In genomic region chr2L:16448451-16449206, dm6 we compare ENCODE assay signal across 1 fruit fly cellular context.
A peak's percentile ranks its signal among the peaks of the same experiment; 100 is the strongest.
TF ChIP-seq lines count a peak whose summit lies in the region.

CG5888 (minus strand) TSS chr2L:16448469.

TF ChIP-seq in whole organism, embryonic, 481 proteins besides CTCF, POLR2A, EP300 and RAD21 (continued from another document and continues in another):
- peak; percentile 32; the same call in 1 of the 2 replicates for TF ChIP-seq inv (GFP tag; IDR thresholded peaks at IDR 0.05; lab: Robert Waterston, UW; ENCODE audit: partially characterized antibody)
- TF ChIP-seq CG10543 (GFP tag; optimal IDR thresholded peaks at IDR 0.05; lab: Kevin White, UChicago), result peak; percentile 50
- TF ChIP-seq CG10959 (GFP tag; IDR thresholded peaks at IDR 0.05; lab: Robert Waterston, UW), result no peak
- no peak for TF ChIP-seq Ssrp (tag; optimal IDR thresholded peaks at IDR 0.05; lab: Kevin White, UChicago)
- TF ChIP-seq Bgb (GFP tag; IDR thresholded peaks at IDR 0.05; lab: Robert Waterston, UW; ENCODE audit: partially characterized antibody), result no peak
- peak; percentile 0 for TF ChIP-seq bcd (GFP tag; optimal IDR thresholded peaks at IDR 0.05; lab: Kevin White, UChicago)
- TF ChIP-seq trem (tag; optimal IDR thresholded peaks at IDR 0.05; lab: Kevin White, UChicago), result peak; percentile 14
- TF ChIP-seq abd-A (tag; optimal IDR thresholded peaks at IDR 0.05; lab: Kevin White, UChicago), result no peak
- TF ChIP-seq ewg (GFP tag; optimal IDR thresholded peaks at IDR 0.05; lab: Kevin White, UChicago), result peak; percentile 47
- no peak for TF ChIP-seq CG3163 (GFP tag; optimal IDR thresholded peaks at IDR 0.05; lab: Kevin White, UChicago)
- TF ChIP-seq ind (GFP tag; optimal IDR thresholded peaks at IDR 0.05; lab: Kevin White, UChicago), result no peak
- no peak for TF ChIP-seq kni (GFP tag; optimal IDR thresholded peaks at IDR 0.05; lab: Kevin White, UChicago)
- peak; percentile 45 for TF ChIP-seq tio (GFP tag; optimal IDR thresholded peaks at IDR 0.05; lab: Kevin White, UChicago)
- TF ChIP-seq scrt (GFP tag; optimal IDR thresholded peaks at IDR 0.05; lab: Kevin White, UChicago), result no peak
- TF ChIP-seq NFAT (GFP tag; IDR thresholded peaks at IDR 0.05; lab: Robert Waterston, UW), result no peak
- TF ChIP-seq tup (GFP tag; optimal IDR thresholded peaks at IDR 0.05; lab: Kevin White, UChicago), result no peak
- TF ChIP-seq CG17568 (GFP tag; optimal IDR thresholded peaks at IDR 0.05; lab: Kevin White, UChicago), result no peak
- peak; percentile 79 for TF ChIP-seq vvl (GFP tag; IDR thresholded peaks at IDR 0.05; lab: Robert Waterston, UW)
- peak; percentile 75 for TF ChIP-seq CG9727 (GFP tag; optimal IDR thresholded peaks at IDR 0.05; lab: Kevin White, UChicago)
- TF ChIP-seq Drgx (GFP tag; IDR thresholded peaks at IDR 0.05; lab: Robert Waterston, UW), result peak; percentile 76
- no peak for TF ChIP-seq gfzf (GFP tag; optimal IDR thresholded peaks at IDR 0.05; lab: Kevin White, UChicago)
- TF ChIP-seq D (optimal IDR thresholded peaks at IDR 0.05; lab: Kevin White, UChicago), result no peak
- TF ChIP-seq D (GFP tag; optimal IDR thresholded peaks at IDR 0.05; lab: Kevin White, UChicago), result peak; percentile 76
- TF ChIP-seq NK7.1 (GFP tag; optimal IDR thresholded peaks at IDR 0.05; lab: Kevin White, UChicago), result no peak
- no peak for TF ChIP-seq CG18599 (GFP tag; optimal IDR thresholded peaks at IDR 0.05; lab: Kevin White, UChicago)
- TF ChIP-seq CG8281 (tag; optimal IDR thresholded peaks at IDR 0.05; lab: Kevin White, UChicago), result no peak
- TF ChIP-seq grau (tag; optimal IDR thresholded peaks at IDR 0.05; lab: Kevin White, UChicago), result peak; percentile 80
- TF ChIP-seq Lhr (GFP tag; optimal IDR thresholded peaks at IDR 0.05; lab: Kevin White, UChicago), result no peak
- TF ChIP-seq Stat92E (GFP tag; optimal IDR thresholded peaks at IDR 0.05; lab: Kevin White, UChicago), result no peak
- peak; percentile 36 for TF ChIP-seq CG13296 (GFP tag; optimal IDR thresholded peaks at IDR 0.05; lab: Kevin White, UChicago)
- TF ChIP-seq CG9437 (GFP tag; optimal IDR thresholded peaks at IDR 0.05; lab: Kevin White, UChicago), result peak; percentile 80
- TF ChIP-seq pan (optimal IDR thresholded peaks at IDR 0.05; lab: Kevin White, UChicago), result no peak
- peak in 1 of 2 experiments; percentile 59 for TF ChIP-seq pan (GFP tag; optimal IDR thresholded peaks at IDR 0.05 in 1 of 2, IDR thresholded peaks at IDR 0.05 in 1 of 2)
- TF ChIP-seq CG10431 (GFP tag; optimal IDR thresholded peaks at IDR 0.05; lab: Kevin White, UChicago), result peak; percentile 64
- TF ChIP-seq az2 (GFP tag; optimal IDR thresholded peaks at IDR 0.05; lab: Kevin White, UChicago), result peak; percentile 69
- peak; percentile 65; the same call in 2 of the 3 replicates for TF ChIP-seq CG6175 (GFP tag; IDR thresholded peaks at IDR 0.05; lab: Robert Waterston, UW)
- peak; percentile 44 for TF ChIP-seq Meics (GFP tag; optimal IDR thresholded peaks at IDR 0.05; lab: Kevin White, UChicago)
- peak; percentile 44 for TF ChIP-seq CG3281 (GFP tag; optimal IDR thresholded peaks at IDR 0.05; lab: Kevin White, UChicago)
- peak; percentile 59 to 77 for TF ChIP-seq bsh (GFP tag; optimal IDR thresholded peaks at IDR 0.05; lab: Kevin White, UChicago)
- TF ChIP-seq gcm2 (GFP tag; optimal IDR thresholded peaks at IDR 0.05; lab: Kevin White, UChicago), result no peak
- TF ChIP-seq slbo (GFP tag; IDR thresholded peaks at IDR 0.05; lab: Robert Waterston, UW), result peak; percentile 70
- no peak for TF ChIP-seq lov (optimal IDR thresholded peaks at IDR 0.05; lab: Kevin White, UChicago)
- peak; percentile 7; the same call in 1 of the 3 replicates for TF ChIP-seq lov (GFP tag; IDR thresholded peaks at IDR 0.05; lab: Robert Waterston, UW)
- peak; percentile 81 for TF ChIP-seq CG17361 (GFP tag; IDR thresholded peaks at IDR 0.05; lab: Robert Waterston, UW)
- TF ChIP-seq CG1792 (GFP tag; optimal IDR thresholded peaks at IDR 0.05; lab: Kevin White, UChicago), result no peak
- no peak for TF ChIP-seq HmgD (GFP tag; optimal IDR thresholded peaks at IDR 0.05; lab: Kevin White, UChicago)
- TF ChIP-seq Abd-B (GFP tag; optimal IDR thresholded peaks at IDR 0.05; lab: Kevin White, UChicago), result no peak
- no peak for TF ChIP-seq MESR4 (GFP tag; optimal IDR thresholded peaks at IDR 0.05; lab: Kevin White, UChicago)
- TF ChIP-seq org-1 (GFP tag; optimal IDR thresholded peaks at IDR 0.05; lab: Kevin White, UChicago), result peak; percentile 51
- no peak for TF ChIP-seq dimm (GFP tag; IDR thresholded peaks at IDR 0.05; lab: Robert Waterston, UW)
- no peak for TF ChIP-seq CG16779 (GFP tag; IDR thresholded peaks at IDR 0.05; lab: Robert Waterston, UW)
- peak; percentile 17 for TF ChIP-seq run (tag; optimal IDR thresholded peaks at IDR 0.05; lab: Kevin White, UChicago)
- TF ChIP-seq CG9215 (GFP tag; IDR thresholded peaks at IDR 0.05; lab: Robert Waterston, UW), result peak; percentile 35; the same call in 1 of the 2 replicates
- TF ChIP-seq psq (GFP tag; optimal IDR thresholded peaks at IDR 0.05; lab: Kevin White, UChicago), result peak; percentile 6
- peak; percentile 69 for TF ChIP-seq nmo (GFP tag; optimal IDR thresholded peaks at IDR 0.05; lab: Kevin White, UChicago)
- 0 out of 3 replicates have a peak, but pooled peaks have one; percentile 7 for TF ChIP-seq otp (GFP tag; IDR thresholded peaks at IDR 0.05; lab: Robert Waterston, UW)
- TF ChIP-seq Six4 (GFP tag; optimal IDR thresholded peaks at IDR 0.05; lab: Kevin White, UChicago), result peak; percentile 45
- no peak for TF ChIP-seq pros (GFP tag; optimal IDR thresholded peaks at IDR 0.05; lab: Kevin White, UChicago)
- TF ChIP-seq CG2199 (GFP tag; IDR thresholded peaks at IDR 0.05; lab: Robert Waterston, UW), result no peak
- peak; percentile 24 for TF ChIP-seq CG9817 (tag; optimal IDR thresholded peaks at IDR 0.05; lab: Kevin White, UChicago)
- TF ChIP-seq CG3995 (GFP tag; optimal IDR thresholded peaks at IDR 0.05; lab: Kevin White, UChicago), result no peak
- no peak for TF ChIP-seq CG2889 (GFP tag; IDR thresholded peaks at IDR 0.05; lab: Robert Waterston, UW)
- peak; percentile 59 for TF ChIP-seq caup (GFP tag; optimal IDR thresholded peaks at IDR 0.05; lab: Kevin White, UChicago; ENCODE audit: severe bottlenecking)
- peak; percentile 62; the same call in 2 of the 3 replicates for TF ChIP-seq ken (GFP tag; IDR thresholded peaks at IDR 0.05; lab: Robert Waterston, UW)
- peak; percentile 42; the same call in 1 of the 2 replicates for TF ChIP-seq sim (GFP tag; IDR thresholded peaks at IDR 0.05; lab: Robert Waterston, UW)
- TF ChIP-seq p53 (GFP tag; optimal IDR thresholded peaks at IDR 0.05; lab: Kevin White, UChicago), result no peak
- TF ChIP-seq seq (GFP tag; IDR thresholded peaks at IDR 0.05; lab: Robert Waterston, UW), result peak; percentile 83
- no peak for TF ChIP-seq aop (GFP tag; IDR thresholded peaks at IDR 0.05; lab: Robert Waterston, UW)
- peak; percentile 56; the same call in 1 of the 3 replicates for TF ChIP-seq CG11456 (GFP tag; IDR thresholded peaks at IDR 0.05; lab: Robert Waterston, UW)
- no peak for TF ChIP-seq CG10147 (GFP tag; optimal IDR thresholded peaks at IDR 0.05; lab: Kevin White, UChicago)
- TF ChIP-seq sc (optimal IDR thresholded peaks at IDR 0.05; lab: Kevin White, UChicago), result no peak
- peak; percentile 65 for TF ChIP-seq sc (GFP tag; optimal IDR thresholded peaks at IDR 0.05; lab: Kevin White, UChicago)
- no peak for TF ChIP-seq zen2 (GFP tag; IDR thresholded peaks at IDR 0.05; lab: Robert Waterston, UW; ENCODE audit: partially characterized antibody)
- no peak for TF ChIP-seq Atf-2 (GFP tag; optimal IDR thresholded peaks at IDR 0.05; lab: Kevin White, UChicago)
- TF ChIP-seq Side (GFP tag; optimal IDR thresholded peaks at IDR 0.05; lab: Kevin White, UChicago), result no peak
- peak; percentile 28 for TF ChIP-seq nerfin-1 (tag; optimal IDR thresholded peaks at IDR 0.05; lab: Kevin White, UChicago)
- TF ChIP-seq sob (GFP tag; IDR thresholded peaks at IDR 0.05; lab: Robert Waterston, UW), result peak; percentile 33; the same call in 1 of the 2 replicates
- TF ChIP-seq CG14667 (GFP tag; IDR thresholded peaks at IDR 0.05; lab: Robert Waterston, UW), result 0 out of 2 replicates have a peak, but pooled peaks have one; percentile 47
- no peak for TF ChIP-seq CG1832 (GFP tag; optimal IDR thresholded peaks at IDR 0.05; lab: Kevin White, UChicago)
- TF ChIP-seq Trl (optimal IDR thresholded peaks at IDR 0.05; lab: Kevin White, UChicago), result peak; percentile 12 to 27
- no peak for TF ChIP-seq Trl (GFP tag; optimal IDR thresholded peaks at IDR 0.05; lab: Kevin White, UChicago)
- no peak for TF ChIP-seq CG9609 (GFP tag; optimal IDR thresholded peaks at IDR 0.05; lab: Kevin White, UChicago)
- TF ChIP-seq Asciz (GFP tag; optimal IDR thresholded peaks at IDR 0.05; lab: Kevin White, UChicago), result peak; percentile 37
- no peak for TF ChIP-seq CG42726 (GFP tag; IDR thresholded peaks at IDR 0.05; lab: Robert Waterston, UW; ENCODE audit: partially characterized antibody)
- no peak for TF ChIP-seq gce (GFP tag; IDR thresholded peaks at IDR 0.05; lab: Robert Waterston, UW)
- 0 out of 2 replicates have a peak, but pooled peaks have one; percentile 26 for TF ChIP-seq cas (GFP tag; IDR thresholded peaks at IDR 0.05; lab: Robert Waterston, UW)
- TF ChIP-seq CG4424 (GFP tag; optimal IDR thresholded peaks at IDR 0.05; lab: Kevin White, UChicago), result peak; percentile 49
- no peak for TF ChIP-seq CG8944 (GFP tag; optimal IDR thresholded peaks at IDR 0.05; lab: Kevin White, UChicago)
- TF ChIP-seq CG3065 (GFP tag; optimal IDR thresholded peaks at IDR 0.05; lab: Kevin White, UChicago), result no peak
- TF ChIP-seq Nf-YB (GFP tag; optimal IDR thresholded peaks at IDR 0.05; lab: Kevin White, UChicago), result peak; percentile 59
- TF ChIP-seq CG34422 (GFP tag; IDR thresholded peaks at IDR 0.05; lab: Robert Waterston, UW), result no peak
- no peak for TF ChIP-seq dan (GFP tag; IDR thresholded peaks at IDR 0.05; lab: Robert Waterston, UW)
- TF ChIP-seq dysf (GFP tag; IDR thresholded peaks at IDR 0.05; lab: Robert Waterston, UW), result peak; percentile 91
- peak; percentile 66 for TF ChIP-seq ara (GFP tag; IDR thresholded peaks at IDR 0.05; lab: Robert Waterston, UW)
- TF ChIP-seq lbe (GFP tag; optimal IDR thresholded peaks at IDR 0.05; lab: Kevin White, UChicago), result peak; percentile 16
- no peak for TF ChIP-seq Doc3 (GFP tag; IDR thresholded peaks at IDR 0.05; lab: Robert Waterston, UW; ENCODE audit: partially characterized antibody)
- TF ChIP-seq C15 (GFP tag; IDR thresholded peaks at IDR 0.05; lab: Robert Waterston, UW), result 0 out of 3 replicates have a peak, but pooled peaks have one; percentile 40
- no peak for TF ChIP-seq CG15479 (GFP tag; optimal IDR thresholded peaks at IDR 0.05; lab: Kevin White, UChicago)
- TF ChIP-seq H15 (GFP tag; IDR thresholded peaks at IDR 0.05; lab: Robert Waterston, UW), result no peak; the same call in 2 of the 3 replicates
- no peak for TF ChIP-seq CG6654 (GFP tag; optimal IDR thresholded peaks at IDR 0.05; lab: Kevin White, UChicago)
- peak; percentile 56 for TF ChIP-seq CG2875 (GFP tag; optimal IDR thresholded peaks at IDR 0.05; lab: Kevin White, UChicago)
- TF ChIP-seq CG33557 (GFP tag; optimal IDR thresholded peaks at IDR 0.05; lab: Kevin White, UChicago), result peak; percentile 62
- no peak for TF ChIP-seq grn (GFP tag; optimal IDR thresholded peaks at IDR 0.05; lab: Kevin White, UChicago)
- TF ChIP-seq CG14014 (GFP tag; IDR thresholded peaks at IDR 0.05; lab: Robert Waterston, UW), result peak; percentile 59; the same call in 1 of the 2 replicates
- no peak for TF ChIP-seq CG5953 (GFP tag; IDR thresholded peaks at IDR 0.05; lab: Robert Waterston, UW)
- no peak for TF ChIP-seq Dref (GFP tag; IDR thresholded peaks at IDR 0.05; lab: Robert Waterston, UW)
- TF ChIP-seq Nf-YC (tag; optimal IDR thresholded peaks at IDR 0.05; lab: Kevin White, UChicago), result peak; percentile 29
- no peak for TF ChIP-seq bbx (GFP tag; IDR thresholded peaks at IDR 0.05; lab: Robert Waterston, UW; ENCODE audit: partially characterized antibody)
- no peak for TF ChIP-seq CG7745 (tag; optimal IDR thresholded peaks at IDR 0.05; lab: Kevin White, UChicago)
- no peak for TF ChIP-seq CG17612 (GFP tag; IDR thresholded peaks at IDR 0.05; lab: Robert Waterston, UW)
- TF ChIP-seq CG6813 (GFP tag; optimal IDR thresholded peaks at IDR 0.05; lab: Kevin White, UChicago), result peak; percentile 31
- TF ChIP-seq Opbp (GFP tag; IDR thresholded peaks at IDR 0.05; lab: Robert Waterston, UW; ENCODE audit: partially characterized antibody), result no peak
- peak; percentile 65 for TF ChIP-seq CG10267 (tag; optimal IDR thresholded peaks at IDR 0.05; lab: Kevin White, UChicago)
- TF ChIP-seq CG31365 (tag; optimal IDR thresholded peaks at IDR 0.05; lab: Kevin White, UChicago), result no peak
- TF ChIP-seq amos (GFP tag; IDR thresholded peaks at IDR 0.05; lab: Robert Waterston, UW; ENCODE audit: partially characterized antibody), result no peak
- TF ChIP-seq CG5180 (GFP tag; optimal IDR thresholded peaks at IDR 0.05; lab: Kevin White, UChicago), result no peak
- no peak for TF ChIP-seq h (optimal IDR thresholded peaks at IDR 0.05; lab: Kevin White, UChicago)
- TF ChIP-seq ab (GFP tag; optimal IDR thresholded peaks at IDR 0.05; lab: Kevin White, UChicago), result no peak
- peak; percentile 48 for TF ChIP-seq Usf (GFP tag; optimal IDR thresholded peaks at IDR 0.05; lab: Kevin White, UChicago)
- peak; percentile 49 for TF ChIP-seq Deaf1 (tag; optimal IDR thresholded peaks at IDR 0.05; lab: Kevin White, UChicago)
- no peak for TF ChIP-seq MBD-R2 (GFP tag; IDR thresholded peaks at IDR 0.05; lab: Robert Waterston, UW)
- no peak for TF ChIP-seq shn (GFP tag; optimal IDR thresholded peaks at IDR 0.05; lab: Kevin White, UChicago)
- peak; percentile 84 for TF ChIP-seq CG13424 (tag; optimal IDR thresholded peaks at IDR 0.05; lab: Kevin White, UChicago)
- TF ChIP-seq Ptx1 (GFP tag; IDR thresholded peaks at IDR 0.05; lab: Robert Waterston, UW), result peak; percentile 86
- TF ChIP-seq CG17359 (tag; optimal IDR thresholded peaks at IDR 0.05; lab: Kevin White, UChicago), result peak; percentile 45
- no peak for TF ChIP-seq Hey (tag; optimal IDR thresholded peaks at IDR 0.05; lab: Kevin White, UChicago)
- no peak for TF ChIP-seq CG15011 (GFP tag; optimal IDR thresholded peaks at IDR 0.05; lab: Kevin White, UChicago)
- TF ChIP-seq zf30C (GFP tag; optimal IDR thresholded peaks at IDR 0.05; lab: Kevin White, UChicago), result no peak
- TF ChIP-seq Gsc (GFP tag; IDR thresholded peaks at IDR 0.05; lab: Robert Waterston, UW), result no peak
- no peak for TF ChIP-seq Antp (GFP tag; optimal IDR thresholded peaks at IDR 0.05; lab: Kevin White, UChicago)
- TF ChIP-seq CG1529 (GFP tag; optimal IDR thresholded peaks at IDR 0.05; lab: Kevin White, UChicago), result peak; percentile 34
- peak; percentile 46; the same call in 1 of the 2 replicates for TF ChIP-seq peb (GFP tag; IDR thresholded peaks at IDR 0.05; lab: Robert Waterston, UW)
